Worm (Caenorhabditis elegans) whole organism, L1 larva: ENCODE data around the gene srj-6.

Source experiments
- C16A3.4 ChIP-seq: fragments of 150-350 bp; optimal IDR thresholded peaks from 2 replicates; lab custom pipeline; 2014; ENCODE audit warnings: missing biosample characterization, missing genetic modification characterization
- F16B12.6 ChIP-seq: fragments of 150-350 bp; optimal IDR thresholded peaks from 2 replicates; lab custom pipeline; 2014; ENCODE audit warnings: missing biosample characterization, missing genetic modification characterization
- alr-1 ChIP-seq: fragments of 200-800 bp; sonication (Bioruptor generic); optimal IDR thresholded peaks from 2 replicates; lab custom pipeline; 2018; ENCODE audit warnings: borderline replicate concordance, mild to moderate bottlenecking, missing genetic modification characterization, missing compliant biosample characterization
- aly-2 ChIP-seq: fragments of 150-350 bp; optimal IDR thresholded peaks from 2 replicates; lab custom pipeline; 2014; ENCODE audit warnings: missing biosample characterization, missing genetic modification characterization
- ama-1 ChIP-seq: fragments of 150-350 bp; optimal IDR thresholded peaks from 2 replicates; lab custom pipeline; 2014
- blmp-1 ChIP-seq: fragments of 150-350 bp; optimal IDR thresholded peaks from 2 replicates; lab custom pipeline; 2014; ENCODE audit warnings: missing biosample characterization, missing genetic modification characterization
- ceh-63 ChIP-seq: fragments of 200-800 bp; sonication (Bioruptor generic); optimal IDR thresholded peaks from 2 replicates; lab custom pipeline; 2018; ENCODE audit warnings: mild to moderate bottlenecking, missing genetic modification characterization, missing compliant biosample characterization
- ceh-88 ChIP-seq: fragments of 200-800 bp; sonication (Bioruptor generic); IDR thresholded peaks from 2 replicates; pipeline ENCODE4 v1.3.6; 2022; ENCODE audit warnings: missing genetic modification characterization, missing compliant biosample characterization
- ceh-90 ChIP-seq: sonication (generic microtip); optimal IDR thresholded peaks from 2 replicates; lab custom pipeline; 2016; ENCODE audit warnings: missing genetic modification characterization, missing compliant biosample characterization
- ces-1 ChIP-seq: fragments of 150-350 bp; optimal IDR thresholded peaks from 2 replicates; lab custom pipeline; 2014; ENCODE audit warnings: missing biosample characterization, missing genetic modification reagents, missing genetic modification characterization
- dpl-1 ChIP-seq, 3 experiments: fragments of 150-350 bp in 2 of 3; sonication (generic microtip) in 1 of 3; optimal IDR thresholded peaks; 2 replicates each; lab custom pipeline; 2014 to 2017; ENCODE audit warnings: missing biosample characterization in 3 of 3, missing genetic modification characterization in 3 of 3, missing genetic modification reagents in 3 of 3
- dsc-1 ChIP-seq: sonication (generic microtip); optimal IDR thresholded peaks from 2 replicates; lab custom pipeline; 2016; ENCODE audit warnings: mild to moderate bottlenecking, missing genetic modification characterization, missing compliant biosample characterization
- efl-3 ChIP-seq: fragments of 200-800 bp; sonication (Bioruptor generic); optimal IDR thresholded peaks from 2 replicates; lab custom pipeline; 2018; ENCODE audit warnings: mild to moderate bottlenecking, missing genetic modification characterization, missing compliant biosample characterization
- egl-27 ChIP-seq, 2 experiments: fragments of 150-350 bp in 1 of 2; sonication (generic microtip); optimal IDR thresholded peaks; 3 replicates each; lab custom pipeline; 2017 to 2018; ENCODE audit warnings: missing biosample characterization in 2 of 2, missing genetic modification characterization in 2 of 2, missing genetic modification reagents in 2 of 2
- ets-5 ChIP-seq: fragments of 200-800 bp; sonication (Bioruptor generic); IDR thresholded peaks from 2 replicates; pipeline ENCODE4 v1.3.6; 2022; ENCODE audit warnings: missing genetic modification characterization, missing compliant biosample characterization
- fkh-10 ChIP-seq: sonication (generic microtip); optimal IDR thresholded peaks from 2 replicates; lab custom pipeline; 2017; ENCODE audit warnings: missing biosample characterization, missing genetic modification reagents, missing genetic modification characterization
- fkh-4 ChIP-seq: sonication (generic microtip); optimal IDR thresholded peaks from 2 replicates; lab custom pipeline; 2016; ENCODE audit warnings: missing compliant biosample characterization, missing genetic modification characterization, borderline replicate concordance
- grh-1 ChIP-seq: fragments of 200-800 bp; sonication (Bioruptor generic); IDR thresholded peaks from 2 replicates; pipeline ENCODE4 v1.3.6; 2022; ENCODE audit warnings: missing genetic modification reagents, missing genetic modification characterization, missing compliant biosample characterization
- hlh-17 ChIP-seq: fragments of 200-800 bp; sonication (Bioruptor generic); optimal IDR thresholded peaks from 2 replicates; lab custom pipeline; 2018; ENCODE audit warnings: missing genetic modification characterization, mild to moderate bottlenecking, missing compliant biosample characterization, moderate library complexity, borderline replicate concordance
- hlh-4 ChIP-seq: sonication (generic microtip); optimal IDR thresholded peaks from 2 replicates; lab custom pipeline; 2016; ENCODE audit warnings: mild to moderate bottlenecking, missing genetic modification characterization, missing compliant biosample characterization
- irx-1 ChIP-seq: sonication (generic microtip); optimal IDR thresholded peaks from 2 replicates; lab custom pipeline; 2016; ENCODE audit warnings: missing genetic modification characterization, missing compliant biosample characterization
- jun-1 ChIP-seq: fragments of 150-350 bp; optimal IDR thresholded peaks from 2 replicates; lab custom pipeline; 2014; ENCODE audit warnings: missing biosample characterization, missing genetic modification reagents, missing genetic modification characterization
- lin-14 ChIP-seq: fragments of 200-800 bp; sonication (Bioruptor generic); optimal IDR thresholded peaks from 2 replicates; lab custom pipeline; 2018; ENCODE audit warnings: mild to moderate bottlenecking, missing genetic modification characterization, moderate library complexity, missing compliant biosample characterization
- lin-15B ChIP-seq: fragments of 150-350 bp; sonication (generic microtip); optimal IDR thresholded peaks from 3 replicates; lab custom pipeline; 2014; ENCODE audit warnings: missing biosample characterization, missing genetic modification characterization
- lin-35 ChIP-seq, 2 experiments: fragments of 150-350 bp; optimal IDR thresholded peaks; 2 replicates each; lab custom pipeline; 2014; ENCODE audit warnings: missing biosample characterization in 2 of 2, missing genetic modification characterization in 2 of 2, missing genetic modification reagents in 2 of 2
- lin-39 ChIP-seq: fragments of 150-350 bp; optimal IDR thresholded peaks from 2 replicates; lab custom pipeline; 2014; ENCODE audit warnings: missing biosample characterization, missing genetic modification reagents, missing genetic modification characterization
- lir-3 ChIP-seq: sonication (generic microtip); optimal IDR thresholded peaks from 2 replicates; lab custom pipeline; 2016; ENCODE audit warnings: mild to moderate bottlenecking, missing genetic modification characterization, moderate library complexity, missing compliant biosample characterization; ENCODE audit not compliant: poor library complexity
- mdl-1 ChIP-seq, 2 experiments: fragments of 150-350 bp; optimal IDR thresholded peaks; 2 replicates each; lab custom pipeline; 2014 to 2017; ENCODE audit warnings: missing biosample characterization in 2 of 2, missing genetic modification characterization in 2 of 2, inconsistent platforms in 1 of 2
- nhr-11 ChIP-seq: fragments of 150-350 bp; optimal IDR thresholded peaks from 2 replicates; lab custom pipeline; 2014; ENCODE audit warnings: missing biosample characterization, missing genetic modification characterization
- nhr-237 ChIP-seq: fragments of 150-350 bp; optimal IDR thresholded peaks from 2 replicates; lab custom pipeline; 2014; ENCODE audit warnings: missing biosample characterization, missing genetic modification characterization
- nhr-28 ChIP-seq: fragments of 150-350 bp; optimal IDR thresholded peaks from 2 replicates; lab custom pipeline; 2014; ENCODE audit warnings: missing biosample characterization, missing genetic modification characterization
- nhr-47 ChIP-seq: sonication (generic microtip); optimal IDR thresholded peaks from 2 replicates; lab custom pipeline; 2016; ENCODE audit warnings: mild to moderate bottlenecking, missing genetic modification characterization, moderate library complexity, missing compliant biosample characterization
- nhr-71 ChIP-seq: sonication (generic microtip); optimal IDR thresholded peaks from 2 replicates; lab custom pipeline; 2016; ENCODE audit warnings: mild to moderate bottlenecking, missing genetic modification characterization, moderate library complexity, missing compliant biosample characterization
- nhr-76 ChIP-seq: sonication (generic microtip); optimal IDR thresholded peaks from 2 replicates; lab custom pipeline; 2017; ENCODE audit warnings: missing biosample characterization, missing genetic modification characterization
- nhr-84 ChIP-seq: sonication (generic microtip); optimal IDR thresholded peaks from 2 replicates; lab custom pipeline; 2017; ENCODE audit warnings: missing biosample characterization, missing genetic modification characterization
- nhr-85 ChIP-seq: sonication (generic microtip); peaks from one replicate; lab custom pipeline; 2016; ENCODE audit warnings: missing genetic modification characterization, inconsistent platforms, missing compliant biosample characterization
- nhr-90 ChIP-seq: sonication (generic microtip); optimal IDR thresholded peaks from 2 replicates; lab custom pipeline; 2016; ENCODE audit warnings: mild to moderate bottlenecking, missing genetic modification characterization, missing compliant biosample characterization; ENCODE audit not compliant: poor library complexity
- pax-3 ChIP-seq: fragments of 200-800 bp; sonication (Bioruptor generic); optimal IDR thresholded peaks from 2 replicates; lab custom pipeline; 2018; ENCODE audit warnings: mild to moderate bottlenecking, missing genetic modification characterization, moderate library complexity, missing compliant biosample characterization
- pqm-1 ChIP-seq: sonication (generic microtip); optimal IDR thresholded peaks from 3 replicates; lab custom pipeline; 2017; ENCODE audit warnings: missing biosample characterization, missing genetic modification characterization
- skn-1 ChIP-seq: fragments of 150-350 bp; optimal IDR thresholded peaks from 2 replicates; lab custom pipeline; 2014; ENCODE audit warnings: missing biosample characterization, missing genetic modification characterization
- snpc-4 ChIP-seq: fragments of 150-350 bp; optimal IDR thresholded peaks from 2 replicates; lab custom pipeline; 2014; ENCODE audit warnings: missing biosample characterization, missing genetic modification characterization
- sox-4 ChIP-seq: sonication (generic microtip); optimal IDR thresholded peaks from 2 replicates; lab custom pipeline; 2016; ENCODE audit warnings: missing genetic modification characterization, missing compliant biosample characterization
- swsn-7 ChIP-seq: sonication (generic microtip); optimal IDR thresholded peaks from 2 replicates; lab custom pipeline; 2016; ENCODE audit warnings: missing genetic modification characterization, missing compliant biosample characterization
- tbx-2 ChIP-seq: sonication (generic microtip); optimal IDR thresholded peaks from 2 replicates; lab custom pipeline; 2016; ENCODE audit warnings: missing genetic modification characterization, missing compliant biosample characterization
- tlp-1 ChIP-seq: fragments of 150-350 bp; optimal IDR thresholded peaks from 2 replicates; lab custom pipeline; 2014; ENCODE audit warnings: missing biosample characterization, missing genetic modification characterization
- unc-130 ChIP-seq: fragments of 150-350 bp; optimal IDR thresholded peaks from 2 replicates; lab custom pipeline; 2017; ENCODE audit warnings: missing biosample characterization, missing genetic modification characterization, inconsistent platforms
- unc-62 ChIP-seq: fragments of 150-350 bp; optimal IDR thresholded peaks from 2 replicates; lab custom pipeline; 2014; ENCODE audit warnings: missing biosample characterization, missing genetic modification reagents, missing genetic modification characterization
- unc-86 ChIP-seq: sonication (generic microtip); optimal IDR thresholded peaks from 2 replicates; lab custom pipeline; 2016; ENCODE audit warnings: missing genetic modification characterization, missing compliant biosample characterization
- vab-15 ChIP-seq: sonication (generic microtip); optimal IDR thresholded peaks from 2 replicates; lab custom pipeline; 2017; ENCODE audit warnings: missing genotype, mild to moderate bottlenecking, missing genetic modification characterization, missing compliant biosample characterization
- xbp-1 ChIP-seq: sonication (generic microtip); optimal IDR thresholded peaks from 2 replicates; lab custom pipeline; 2016; ENCODE audit warnings: missing genetic modification characterization, missing compliant biosample characterization
- zag-1 ChIP-seq: fragments of 150-350 bp; optimal IDR thresholded peaks from 2 replicates; lab custom pipeline; 2014; ENCODE audit warnings: missing biosample characterization, missing genetic modification characterization
- zip-4 ChIP-seq: fragments of 200-800 bp; sonication (Bioruptor generic); optimal IDR thresholded peaks from 2 replicates; lab custom pipeline; 2018; ENCODE audit warnings: mild to moderate bottlenecking, missing genetic modification characterization, moderate library complexity, missing compliant biosample characterization
- ztf-11 ChIP-seq, 2 experiments: sonication (generic microtip); optimal IDR thresholded peaks; 2 replicates each; lab custom pipeline; 2016 to 2017; ENCODE audit warnings: missing genetic modification characterization in 2 of 2, missing biosample characterization in 1 of 2, missing compliant biosample characterization in 1 of 2

srj-6 gene

ce11 chrV:619054-619453 is 35.2 kb downstream of the srj-6 start, which contains the start of gene F48G7.4 (continued):
- peak; percentile 100 for TF ChIP-seq lin-14 (GFP tag; lab: Kevin White, UChicago)
- TF ChIP-seq sox-4 (tag; lab: Kevin White, UChicago) = peak; percentile 13
- peak; percentile 47 for TF ChIP-seq irx-1 (tag; lab: Kevin White, UChicago)
- no peak for TF ChIP-seq nhr-90 (tag; lab: Kevin White, UChicago)
- TF ChIP-seq snpc-4 = peak; percentile 13
- TF ChIP-seq nhr-84 (tag; lab: Kevin White, UChicago) = no peak
- TF ChIP-seq unc-62 = no peak
- no peak for TF ChIP-seq zip-4
- TF ChIP-seq nhr-28 (tag; lab: Kevin White, UChicago) = no peak
- no peak for TF ChIP-seq blmp-1 (tag; lab: Kevin White, UChicago)
- no peak for TF ChIP-seq ets-5
- no peak for TF ChIP-seq ceh-90 (tag; lab: Kevin White, UChicago)
- no peak for TF ChIP-seq unc-130 (tag; lab: Kevin White, UChicago)
- peak; percentile 73 for TF ChIP-seq nhr-11 (tag; lab: Kevin White, UChicago)
- no peak for TF ChIP-seq nhr-76
- peak; percentile 78 for TF ChIP-seq swsn-7 (tag; lab: Kevin White, UChicago)
- TF ChIP-seq nhr-85 (tag; lab: Kevin White, UChicago) = peak; percentile 95
- peak; percentile 5 for TF ChIP-seq F16B12.6 (tag; lab: Kevin White, UChicago)
- peak; percentile 48; the same call in 1 of the 2 replicates for TF ChIP-seq grh-1 (GFP tag; lab: Robert Waterston, UW)
- TF ChIP-seq nhr-47 (tag; lab: Kevin White, UChicago) = peak; percentile 86
- peak in 1 of 2 experiments; percentile 45 for TF ChIP-seq egl-27 (tag; optimal IDR thresholded peaks at IDR 0.05; lab: Kevin White, UChicago)
- TF ChIP-seq tlp-1 (tag; lab: Kevin White, UChicago) = no peak
- TF ChIP-seq skn-1 (tag; lab: Kevin White, UChicago) = peak; percentile 67
- peak in 1 of 2 experiments; percentile 11 for TF ChIP-seq mdl-1 (tag; optimal IDR thresholded peaks at IDR 0.05; lab: Kevin White, UChicago)
- no peak for TF ChIP-seq alr-1 (tag; lab: Kevin White, UChicago)
- no peak for TF ChIP-seq ceh-88 (GFP tag; lab: Robert Waterston, UW)
- TF ChIP-seq jun-1 = peak; percentile 64
- peak; percentile 86 for TF ChIP-seq tbx-2 (tag; lab: Kevin White, UChicago)
- TF ChIP-seq lin-15B (tag; lab: Kevin White, UChicago) = no peak
- TF ChIP-seq lir-3 = peak; percentile 62
- TF ChIP-seq zag-1 (tag; lab: Kevin White, UChicago) = peak; percentile 26
- no peak for TF ChIP-seq fkh-4
- no peak for TF ChIP-seq lin-39
- TF ChIP-seq ztf-11 (tag; optimal IDR thresholded peaks at IDR 0.05; lab: Kevin White, UChicago) = no peak
- TF ChIP-seq hlh-17 (GFP tag; lab: Kevin White, UChicago) = no peak
- TF ChIP-seq C16A3.4 (tag; lab: Kevin White, UChicago) = no peak
- TF ChIP-seq pqm-1 (tag; lab: Kevin White, UChicago) = no peak
- TF ChIP-seq ces-1 (GFP tag; lab: Kevin White, UChicago) = no peak
- peak; percentile 91 for TF ChIP-seq nhr-71 (tag; lab: Kevin White, UChicago)
- TF ChIP-seq pax-3 = peak; percentile 3
- peak; percentile 54 for TF ChIP-seq aly-2 (tag; lab: Kevin White, UChicago)
- peak; percentile 90 for TF ChIP-seq unc-86 (tag; lab: Kevin White, UChicago)
- no peak for TF ChIP-seq ceh-63 (GFP tag; lab: Kevin White, UChicago)
- TF ChIP-seq nhr-237 (tag; lab: Kevin White, UChicago) = peak; percentile 68
- no peak for TF ChIP-seq efl-3 (GFP tag; lab: Kevin White, UChicago)
- TF ChIP-seq vab-15 (tag; lab: Kevin White, UChicago) = no peak
- no peak for TF ChIP-seq ama-1
- peak; percentile 60 for TF ChIP-seq dsc-1 (tag; lab: Kevin White, UChicago)
- TF ChIP-seq hlh-4 (tag; lab: Kevin White, UChicago) = no peak
- TF ChIP-seq lin-35 (GFP tag; optimal IDR thresholded peaks at IDR 0.05; lab: Kevin White, UChicago) = peak; percentile 52 to 64
- TF ChIP-seq fkh-10 (GFP tag; lab: Kevin White, UChicago) = peak; percentile 38
- TF ChIP-seq xbp-1 (tag; lab: Kevin White, UChicago) = peak; percentile 64
- peak; percentile 22 to 44 (median 32) for TF ChIP-seq dpl-1 (GFP tag; optimal IDR thresholded peaks at IDR 0.05; lab: Kevin White, UChicago)
